Worm (Caenorhabditis elegans): ENCODE results near the gene clpp-1.

The clpp-1 gene

ce11 chrII:10302141-10302574, 484 bp downstream of the clpp-1 start:
- 0 out of 2 replicates have a peak, but pooled peaks have one; percentile 37 for TF ChIP-seq tbx-11 (GFP tag; IDR thresholded peaks at IDR 0.05)

ce11 chrII:10300954-10301353, 1.7 kb downstream of the clpp-1 start, which contains the start of gene mdt-22:
TSS of gene mdt-22 (plus strand) at chrII:10301216.
- no peak for TF ChIP-seq flt-1 (GFP tag; IDR thresholded peaks at IDR 0.05)
- TF ChIP-seq scrt-1 (GFP tag; IDR thresholded peaks at IDR 0.05), result no peak
- TF ChIP-seq hnd-1 (tag; optimal IDR thresholded peaks at IDR 0.05), result no peak
- no peak for TF ChIP-seq ceh-36 (tag; optimal IDR thresholded peaks at IDR 0.05)
- no peak for TF ChIP-seq ama-1 (optimal IDR thresholded peaks at IDR 0.05)
- TF ChIP-seq tbx-37 (GFP tag; conservative IDR thresholded peaks at IDR 0.05), result peak; percentile 54; the same call in 1 of the 2 replicates
- TF ChIP-seq aly-1 (tag; optimal IDR thresholded peaks at IDR 0.05), result no peak
- no peak for TF ChIP-seq tra-4 (tag; optimal IDR thresholded peaks at IDR 0.05)
- TF ChIP-seq ceh-13 (GFP tag; optimal IDR thresholded peaks at IDR 0.05), result no peak
- peak; percentile 54; the same call in 1 of the 2 replicates for TF ChIP-seq pes-1 (GFP tag; IDR thresholded peaks at IDR 0.05)
- no peak for TF ChIP-seq sea-1 (GFP tag; conservative IDR thresholded peaks at IDR 0.05)
- peak; percentile 88 for TF ChIP-seq F13C5.2 (tag; optimal IDR thresholded peaks at IDR 0.05)

- TF ChIP-seq ets-7 (tag; optimal IDR thresholded peaks at IDR 0.05) (no peak), flt-1 (GFP tag; IDR thresholded peaks at IDR 0.05) (no peak), hmbx-1 (tag; optimal IDR thresholded peaks at IDR 0.05) (no peak), F13C5.2 (tag; optimal IDR thresholded peaks at IDR 0.05) (no peak), hmg-4 (GFP tag; optimal IDR thresholded peaks at IDR 0.05) (no peak), B0310.2 (tag; optimal IDR thresholded peaks at IDR 0.05) (no peak), ama-1 (optimal IDR thresholded peaks at IDR 0.05) (no peak), sea-1 (GFP tag; conservative IDR thresholded peaks at IDR 0.05) (no peak), hnd-1 (tag; optimal IDR thresholded peaks at IDR 0.05) (no peak), tbx-37 (GFP tag; conservative IDR thresholded peaks at IDR 0.05) (no peak)
Observed at ce11 chrII:10300082-10300749, 2.4 kb downstream of the clpp-1 start, which contains the start of gene nep-26. TSS of gene nep-26 (minus strand) at chrII:10300132.

- no peak for TF ChIP-seq ceh-13 (GFP tag; optimal IDR thresholded peaks at IDR 0.05)
- no peak for TF ChIP-seq hmg-4 (GFP tag; optimal IDR thresholded peaks at IDR 0.05)
- TF ChIP-seq aly-1 (tag; optimal IDR thresholded peaks at IDR 0.05), result no peak
- TF ChIP-seq scrt-1 (GFP tag; IDR thresholded peaks at IDR 0.05), result no peak
- TF ChIP-seq ets-7 (tag; optimal IDR thresholded peaks at IDR 0.05), result no peak
Observed at ce11 chrII:10294262-10294661, 8.4 kb downstream of the clpp-1 start.

- TF ChIP-seq ama-1 (optimal IDR thresholded peaks at IDR 0.05), result no peak
- no peak for TF ChIP-seq tra-4 (tag; optimal IDR thresholded peaks at IDR 0.05)
- no peak for TF ChIP-seq aly-1 (tag; optimal IDR thresholded peaks at IDR 0.05)
- TF ChIP-seq hmg-4 (GFP tag; optimal IDR thresholded peaks at IDR 0.05), result no peak
- TF ChIP-seq tbx-11 (GFP tag; IDR thresholded peaks at IDR 0.05), result no peak
- TF ChIP-seq hmbx-1 (tag; optimal IDR thresholded peaks at IDR 0.05), result no peak
- no peak for TF ChIP-seq ets-7 (tag; optimal IDR thresholded peaks at IDR 0.05)
- TF ChIP-seq ceh-13 (GFP tag; optimal IDR thresholded peaks at IDR 0.05), result no peak
- no peak for TF ChIP-seq F13C5.2 (tag; optimal IDR thresholded peaks at IDR 0.05)
- TF ChIP-seq tbx-37 (GFP tag; conservative IDR thresholded peaks at IDR 0.05), result no peak
- no peak for TF ChIP-seq pes-1 (GFP tag; IDR thresholded peaks at IDR 0.05)
- TF ChIP-seq ceh-36 (tag; optimal IDR thresholded peaks at IDR 0.05), result no peak
- TF ChIP-seq B0310.2 (tag; optimal IDR thresholded peaks at IDR 0.05), result no peak
- no peak for TF ChIP-seq sea-1 (GFP tag; conservative IDR thresholded peaks at IDR 0.05)
- TF ChIP-seq hnd-1 (tag; optimal IDR thresholded peaks at IDR 0.05), result no peak
- no peak for TF ChIP-seq scrt-1 (GFP tag; IDR thresholded peaks at IDR 0.05)
- no peak for TF ChIP-seq flt-1 (GFP tag; IDR thresholded peaks at IDR 0.05)
Observed at ce11 chrII:10288926-10289325, 13.7 kb downstream of the clpp-1 start.

ce11 chrII:10284991-10285390, 17.7 kb downstream of the clpp-1 start:
- no peak for TF ChIP-seq tra-4 (tag; optimal IDR thresholded peaks at IDR 0.05)
- no peak for TF ChIP-seq B0310.2 (tag; optimal IDR thresholded peaks at IDR 0.05)
- no peak for TF ChIP-seq tbx-37 (GFP tag; conservative IDR thresholded peaks at IDR 0.05)
- TF ChIP-seq sea-1 (GFP tag; conservative IDR thresholded peaks at IDR 0.05), result no peak
- TF ChIP-seq tbx-11 (GFP tag; IDR thresholded peaks at IDR 0.05), result no peak
- TF ChIP-seq ama-1 (optimal IDR thresholded peaks at IDR 0.05), result no peak
- TF ChIP-seq ceh-13 (GFP tag; optimal IDR thresholded peaks at IDR 0.05), result no peak
- no peak for TF ChIP-seq pes-1 (GFP tag; IDR thresholded peaks at IDR 0.05)
- TF ChIP-seq hnd-1 (tag; optimal IDR thresholded peaks at IDR 0.05), result no peak
- TF ChIP-seq ets-7 (tag; optimal IDR thresholded peaks at IDR 0.05), result no peak
- TF ChIP-seq hmbx-1 (tag; optimal IDR thresholded peaks at IDR 0.05), result no peak
- TF ChIP-seq ceh-36 (tag; optimal IDR thresholded peaks at IDR 0.05), result no peak
- TF ChIP-seq F13C5.2 (tag; optimal IDR thresholded peaks at IDR 0.05), result no peak
- no peak for TF ChIP-seq aly-1 (tag; optimal IDR thresholded peaks at IDR 0.05)
- no peak for TF ChIP-seq flt-1 (GFP tag; IDR thresholded peaks at IDR 0.05)
- TF ChIP-seq scrt-1 (GFP tag; IDR thresholded peaks at IDR 0.05), result no peak
- no peak for TF ChIP-seq hmg-4 (GFP tag; optimal IDR thresholded peaks at IDR 0.05)

- TF ChIP-seq ama-1 (optimal IDR thresholded peaks at IDR 0.05) (no peak), F13C5.2 (tag; optimal IDR thresholded peaks at IDR 0.05) (no peak), tra-4 (tag; optimal IDR thresholded peaks at IDR 0.05) (no peak), pes-1 (GFP tag; IDR thresholded peaks at IDR 0.05) (no peak), sea-1 (GFP tag; conservative IDR thresholded peaks at IDR 0.05) (no peak), aly-1 (tag; optimal IDR thresholded peaks at IDR 0.05) (no peak), flt-1 (GFP tag; IDR thresholded peaks at IDR 0.05) (no peak), B0310.2 (tag; optimal IDR thresholded peaks at IDR 0.05) (no peak), tbx-11 (GFP tag; IDR thresholded peaks at IDR 0.05) (no peak), ets-7 (tag; optimal IDR thresholded peaks at IDR 0.05) (no peak), hmg-4 (GFP tag; optimal IDR thresholded peaks at IDR 0.05) (no peak), hmbx-1 (tag; optimal IDR thresholded peaks at IDR 0.05) (no peak), ceh-13 (GFP tag; optimal IDR thresholded peaks at IDR 0.05) (no peak), ceh-36 (tag; optimal IDR thresholded peaks at IDR 0.05) (no peak)
Observed at ce11 chrII:10283145-10283544, 19.5 kb downstream of the clpp-1 start.

All from whole organism, early embryonic.